Worm (Caenorhabditis elegans): ENCODE results near the gene cab-1.

Gene cab-1

DNA sequence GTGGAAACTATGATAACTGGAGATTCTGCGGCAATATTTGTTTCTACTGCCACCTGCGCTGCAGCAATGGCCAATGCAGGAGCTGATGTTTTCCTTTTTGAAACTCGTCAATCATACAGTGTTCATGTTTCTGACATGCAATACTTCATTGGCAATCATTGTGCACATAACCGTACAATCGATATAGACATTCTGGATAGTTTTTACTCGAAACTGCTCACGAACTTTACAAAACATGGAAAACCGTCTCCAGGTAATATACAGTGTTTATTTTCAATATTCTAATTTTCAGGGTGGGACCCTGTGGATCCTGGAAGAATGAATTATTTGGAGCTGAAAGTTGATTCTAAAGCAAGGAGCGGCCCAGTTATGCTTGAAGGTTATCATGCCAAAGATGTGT is 9.1 kb upstream of the cab-1 start, which contains the start of gene cest-9.2:
TSS of gene cest-9.2 (plus strand) at position 301 of the 400 bp plus-strand sequence.
- TF ChIP-seq ceh-13 (GFP tag; optimal IDR thresholded peaks at IDR 0.05) (no peak), tbx-11 (GFP tag; IDR thresholded peaks at IDR 0.05) (no peak), B0310.2 (tag; optimal IDR thresholded peaks at IDR 0.05) (no peak), sea-1 (GFP tag; conservative IDR thresholded peaks at IDR 0.05) (no peak), ceh-36 (tag; optimal IDR thresholded peaks at IDR 0.05) (no peak), hnd-1 (tag; optimal IDR thresholded peaks at IDR 0.05) (no peak), scrt-1 (GFP tag; IDR thresholded peaks at IDR 0.05) (no peak), hmbx-1 (tag; optimal IDR thresholded peaks at IDR 0.05) (no peak), ets-7 (tag; optimal IDR thresholded peaks at IDR 0.05) (no peak), tbx-37 (GFP tag; conservative IDR thresholded peaks at IDR 0.05) (no peak), F13C5.2 (tag; optimal IDR thresholded peaks at IDR 0.05) (no peak), ama-1 (optimal IDR thresholded peaks at IDR 0.05) (no peak), pes-1 (GFP tag; IDR thresholded peaks at IDR 0.05) (no peak), aly-1 (tag; optimal IDR thresholded peaks at IDR 0.05) (no peak), flt-1 (GFP tag; IDR thresholded peaks at IDR 0.05) (no peak), hmg-4 (GFP tag; optimal IDR thresholded peaks at IDR 0.05) (no peak), tra-4 (tag; optimal IDR thresholded peaks at IDR 0.05) (no peak)

DNA sequence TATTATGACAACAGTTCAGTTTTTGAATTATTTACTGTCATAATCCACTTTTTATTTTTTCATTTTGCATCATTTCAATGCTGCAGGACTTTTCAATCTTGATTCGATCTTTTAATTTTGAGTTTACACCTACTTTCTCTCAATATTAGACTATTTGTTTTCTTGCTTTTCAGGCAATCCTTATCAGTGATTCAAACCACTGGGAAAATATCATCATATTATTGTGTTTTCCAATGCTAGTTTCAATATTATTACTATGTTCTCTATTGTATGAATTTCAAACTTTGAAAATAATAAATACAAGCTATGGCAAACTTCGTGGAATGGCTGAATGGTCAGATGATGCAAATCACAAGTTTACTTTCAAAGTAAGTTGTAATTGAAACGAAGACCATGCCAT is 6.8 kb upstream of the cab-1 start, which contains the start of gene cest-8:
TSS of gene cest-8 (plus strand) at position 184 of the 400 bp plus-strand sequence.
- no peak for TF ChIP-seq sea-1 (GFP tag; conservative IDR thresholded peaks at IDR 0.05)
- no peak for TF ChIP-seq tra-4 (tag; optimal IDR thresholded peaks at IDR 0.05)
- no peak for TF ChIP-seq ceh-13 (GFP tag; optimal IDR thresholded peaks at IDR 0.05)
- TF ChIP-seq tbx-37 (GFP tag; conservative IDR thresholded peaks at IDR 0.05): no peak
- no peak for TF ChIP-seq F13C5.2 (tag; optimal IDR thresholded peaks at IDR 0.05)
- no peak for TF ChIP-seq hnd-1 (tag; optimal IDR thresholded peaks at IDR 0.05)
- no peak for TF ChIP-seq flt-1 (GFP tag; IDR thresholded peaks at IDR 0.05)
- no peak for TF ChIP-seq B0310.2 (tag; optimal IDR thresholded peaks at IDR 0.05)
- no peak for TF ChIP-seq scrt-1 (GFP tag; IDR thresholded peaks at IDR 0.05)
- TF ChIP-seq ets-7 (tag; optimal IDR thresholded peaks at IDR 0.05): no peak
- TF ChIP-seq ama-1 (optimal IDR thresholded peaks at IDR 0.05): no peak
- no peak for TF ChIP-seq tbx-11 (GFP tag; IDR thresholded peaks at IDR 0.05)
- TF ChIP-seq aly-1 (tag; optimal IDR thresholded peaks at IDR 0.05): no peak
- TF ChIP-seq ceh-36 (tag; optimal IDR thresholded peaks at IDR 0.05): no peak

DNA sequence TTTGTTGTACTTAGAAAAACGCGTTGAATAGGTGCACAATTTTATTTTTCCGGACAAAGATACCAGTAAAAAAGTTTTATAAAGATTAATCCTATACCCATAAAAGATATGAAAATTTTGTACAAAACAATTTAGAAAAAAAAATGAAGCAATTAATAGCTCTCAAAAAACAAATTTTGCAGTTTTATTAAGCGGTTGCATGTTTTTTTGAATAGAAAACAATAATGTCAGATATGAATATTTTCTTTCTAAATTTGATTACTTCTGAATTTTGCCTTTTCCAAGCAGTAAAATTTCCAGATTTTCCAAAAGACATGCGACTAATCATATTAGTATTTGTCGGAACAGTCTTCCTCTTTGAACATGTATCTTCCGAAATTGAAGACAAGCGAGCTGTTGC is 4.2 kb upstream of the cab-1 start, which contains the start of gene C23H4.8:
TSS of gene C23H4.8 (plus strand) at position 301 of the 400 bp plus-strand sequence.
- TF ChIP-seq flt-1 (GFP tag; IDR thresholded peaks at IDR 0.05) (no peak), tra-4 (tag; optimal IDR thresholded peaks at IDR 0.05) (no peak), aly-1 (tag; optimal IDR thresholded peaks at IDR 0.05) (no peak), ets-7 (tag; optimal IDR thresholded peaks at IDR 0.05) (no peak), sea-1 (GFP tag; conservative IDR thresholded peaks at IDR 0.05) (no peak), tbx-37 (GFP tag; conservative IDR thresholded peaks at IDR 0.05) (no peak)

DNA sequence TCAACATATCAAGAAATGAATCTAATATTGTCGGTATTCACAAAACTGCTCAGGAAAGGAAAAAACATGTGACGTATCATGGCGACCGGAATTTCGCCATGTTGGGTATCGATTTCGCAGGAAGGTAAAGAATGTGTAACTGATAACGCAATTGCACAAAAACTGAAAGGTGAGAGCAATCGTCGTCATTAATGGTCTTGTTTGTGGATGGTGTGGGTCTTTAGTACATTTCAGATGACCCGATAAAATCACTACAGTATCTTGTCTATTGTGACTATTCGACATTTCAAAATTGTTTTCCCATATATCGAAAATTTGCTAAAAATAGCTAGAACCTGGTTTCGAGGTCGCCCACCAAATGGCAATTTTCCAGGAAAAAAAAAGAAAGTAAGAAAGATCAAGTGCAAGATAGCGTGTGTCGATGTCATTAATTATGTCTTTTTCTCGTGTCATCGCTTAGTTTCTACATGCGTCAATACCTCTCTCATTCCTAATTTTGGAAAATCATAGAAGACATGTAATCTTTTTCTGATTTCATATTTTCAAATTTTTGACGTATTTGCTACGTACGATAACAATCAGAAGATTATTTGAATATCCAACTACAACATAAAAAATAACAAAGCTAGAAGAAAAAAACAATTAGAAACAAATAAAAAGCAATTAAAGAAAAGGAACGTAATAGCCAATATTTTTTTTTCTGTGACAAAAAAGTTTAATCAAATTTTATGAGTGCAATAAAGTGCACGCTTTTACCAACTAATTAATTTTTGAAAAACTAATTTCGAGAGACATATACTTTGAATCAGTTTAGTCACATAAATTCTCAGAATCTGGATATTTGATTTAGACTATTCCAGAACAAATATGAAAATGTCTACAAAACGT is 2.3 kb downstream of the cab-1 start:
- TF ChIP-seq tbx-11 (GFP tag; IDR thresholded peaks at IDR 0.05) (no peak), B0310.2 (tag; optimal IDR thresholded peaks at IDR 0.05) (no peak), ceh-13 (GFP tag; optimal IDR thresholded peaks at IDR 0.05) (no peak), aly-1 (tag; optimal IDR thresholded peaks at IDR 0.05) (no peak), tra-4 (tag; optimal IDR thresholded peaks at IDR 0.05) (no peak), ceh-36 (tag; optimal IDR thresholded peaks at IDR 0.05) (no peak), hmg-4 (GFP tag; optimal IDR thresholded peaks at IDR 0.05) (no peak), ama-1 (optimal IDR thresholded peaks at IDR 0.05) (no peak), sea-1 (GFP tag; conservative IDR thresholded peaks at IDR 0.05) (no peak), ets-7 (tag; optimal IDR thresholded peaks at IDR 0.05) (no peak), pes-1 (GFP tag; IDR thresholded peaks at IDR 0.05) (no peak)

DNA sequence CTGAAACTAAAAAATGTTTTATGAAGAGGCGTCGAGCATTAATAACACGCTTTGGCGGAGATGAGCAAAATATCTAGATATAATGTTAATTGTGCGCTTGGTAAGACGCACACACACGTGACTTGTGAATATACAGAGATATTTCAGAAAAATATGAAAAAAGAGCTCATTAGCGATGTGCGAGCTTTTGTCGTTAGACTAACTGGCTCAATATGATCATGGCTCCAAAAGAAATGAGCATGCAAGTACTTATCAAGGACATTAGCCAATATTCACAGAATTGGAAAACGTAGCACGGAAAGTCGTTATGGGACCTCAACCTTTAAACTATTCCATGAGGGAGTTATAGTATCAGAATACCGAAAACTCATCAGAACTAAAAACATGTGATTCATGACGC is 5.6 kb downstream of the cab-1 start:
- no peak for TF ChIP-seq pes-1 (GFP tag; IDR thresholded peaks at IDR 0.05)
- TF ChIP-seq ama-1 (optimal IDR thresholded peaks at IDR 0.05): no peak
- no peak for TF ChIP-seq F13C5.2 (tag; optimal IDR thresholded peaks at IDR 0.05)
- no peak for TF ChIP-seq ets-7 (tag; optimal IDR thresholded peaks at IDR 0.05)
- TF ChIP-seq tbx-37 (GFP tag; conservative IDR thresholded peaks at IDR 0.05): no peak
- no peak for TF ChIP-seq flt-1 (GFP tag; IDR thresholded peaks at IDR 0.05)

DNA sequence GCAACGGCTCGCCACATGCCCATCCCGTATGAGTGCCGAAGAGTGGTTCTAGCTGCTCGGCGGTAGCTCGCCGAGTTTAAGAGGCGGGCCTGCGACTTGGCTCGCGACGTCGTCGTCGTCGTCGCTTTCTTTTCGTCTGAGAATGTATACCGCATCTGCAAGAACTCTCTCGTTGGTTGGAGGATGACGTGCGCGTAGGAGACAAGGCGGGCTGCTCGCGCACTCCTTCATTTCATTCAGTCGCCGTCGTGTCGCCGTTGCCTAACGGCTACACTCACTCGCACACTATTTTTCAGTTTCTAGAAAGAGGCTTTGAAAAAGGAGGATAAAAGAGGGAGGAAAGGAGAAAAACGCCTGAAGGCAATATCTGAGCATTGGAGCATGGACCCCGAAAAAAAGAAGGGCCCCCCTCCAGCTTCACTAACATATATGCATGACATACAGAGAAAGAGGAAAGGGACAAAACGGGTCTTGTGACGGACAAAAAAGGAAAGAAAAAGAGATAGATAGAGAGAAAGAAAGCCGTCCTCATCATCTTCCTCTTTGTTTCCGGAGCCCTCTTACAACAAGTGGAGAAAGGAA is 7.1 kb downstream of the cab-1 start:
- TF ChIP-seq F13C5.2 (tag; optimal IDR thresholded peaks at IDR 0.05): peak; percentile 24
- no peak for TF ChIP-seq flt-1 (GFP tag; IDR thresholded peaks at IDR 0.05)

DNA sequence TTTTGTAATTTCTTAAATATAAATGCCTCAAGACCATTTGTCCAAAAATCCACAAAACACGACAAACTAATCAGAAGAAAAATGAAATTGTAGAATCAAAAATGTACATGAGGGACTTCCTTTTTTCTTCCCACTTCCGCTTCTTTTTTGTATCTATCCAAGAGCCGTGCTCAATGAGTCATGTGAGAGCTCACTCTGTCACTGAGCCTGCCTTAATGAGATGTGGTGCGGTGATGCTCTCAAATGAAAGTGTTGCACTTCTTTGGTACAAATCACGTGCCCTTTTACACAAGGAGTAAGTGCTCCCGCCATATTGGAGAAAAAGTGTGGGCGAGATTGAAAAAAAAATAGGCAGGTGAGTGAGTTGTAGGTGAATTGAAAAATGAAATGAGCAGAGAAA is 8.4 kb downstream of the cab-1 start:
- TF ChIP-seq hmg-4 (GFP tag; optimal IDR thresholded peaks at IDR 0.05) (no peak), hnd-1 (tag; optimal IDR thresholded peaks at IDR 0.05) (no peak), ets-7 (tag; optimal IDR thresholded peaks at IDR 0.05) (no peak), ceh-13 (GFP tag; optimal IDR thresholded peaks at IDR 0.05) (no peak), F13C5.2 (tag; optimal IDR thresholded peaks at IDR 0.05) (no peak), ama-1 (optimal IDR thresholded peaks at IDR 0.05) (no peak), ceh-36 (tag; optimal IDR thresholded peaks at IDR 0.05) (no peak)

DNA sequence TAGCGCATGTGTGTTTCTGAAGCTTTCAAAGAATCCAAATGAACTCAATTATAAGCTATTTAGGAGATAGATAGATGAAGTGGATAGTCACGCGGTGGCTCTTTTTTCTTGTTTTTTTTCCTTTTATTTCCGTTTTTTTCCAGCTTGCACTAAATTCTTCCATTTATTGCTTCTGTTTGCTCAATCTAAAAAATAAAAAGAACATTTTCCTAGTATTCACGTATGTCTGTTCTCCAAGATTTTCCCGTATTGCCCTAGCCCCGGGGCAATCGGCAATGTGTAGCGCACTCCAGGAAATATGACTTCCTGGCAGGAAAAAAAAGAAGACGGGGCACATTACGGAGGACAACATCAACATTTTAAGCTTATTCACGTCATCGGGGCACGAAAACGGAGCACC is 10.9 kb downstream of the cab-1 start:
- no peak for TF ChIP-seq ceh-36 (tag; optimal IDR thresholded peaks at IDR 0.05)
- no peak for TF ChIP-seq tbx-37 (GFP tag; conservative IDR thresholded peaks at IDR 0.05)
- no peak for TF ChIP-seq B0310.2 (tag; optimal IDR thresholded peaks at IDR 0.05)
- TF ChIP-seq F13C5.2 (tag; optimal IDR thresholded peaks at IDR 0.05): no peak
- no peak for TF ChIP-seq ama-1 (optimal IDR thresholded peaks at IDR 0.05)
- TF ChIP-seq ceh-13 (GFP tag; optimal IDR thresholded peaks at IDR 0.05): no peak
- TF ChIP-seq tbx-11 (GFP tag; IDR thresholded peaks at IDR 0.05): no peak
- TF ChIP-seq aly-1 (tag; optimal IDR thresholded peaks at IDR 0.05): no peak
- no peak for TF ChIP-seq hmbx-1 (tag; optimal IDR thresholded peaks at IDR 0.05)
- TF ChIP-seq hmg-4 (GFP tag; optimal IDR thresholded peaks at IDR 0.05): no peak
- TF ChIP-seq tra-4 (tag; optimal IDR thresholded peaks at IDR 0.05): no peak
